Fruit fly (Drosophila melanogaster): ENCODE measurements around the gene CCT4.

Gene CCT4

DNA sequence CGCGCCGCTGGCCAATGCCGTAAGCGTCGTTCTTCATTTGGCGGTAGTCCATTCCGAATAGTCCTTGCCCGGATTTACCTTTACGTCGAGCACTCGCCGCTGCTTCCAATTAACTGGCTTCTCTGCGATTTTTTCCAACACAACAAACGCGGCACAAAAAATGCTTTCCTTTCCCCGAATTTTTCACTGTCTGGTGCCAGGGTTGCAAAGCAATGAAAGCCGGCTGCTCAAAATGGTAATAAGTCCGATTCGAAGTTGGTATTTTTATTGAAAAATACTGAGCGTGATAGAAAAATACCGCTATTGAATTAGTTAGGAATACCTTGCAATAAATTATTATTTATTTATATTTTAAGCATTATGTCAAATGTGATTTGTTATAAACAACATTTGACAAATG, 19.5 kb upstream of the CCT4 start (continued):
- TF ChIP-seq CG10543 (GFP tag; optimal IDR thresholded peaks at IDR 0.05): no peak
- no peak for TF ChIP-seq CG12299 (tag; optimal IDR thresholded peaks at IDR 0.05)
- TF ChIP-seq ara (GFP tag; IDR thresholded peaks at IDR 0.05): no peak
- no peak for TF ChIP-seq CG18262 (tag; optimal IDR thresholded peaks at IDR 0.05)
- TF ChIP-seq toy (GFP tag; IDR thresholded peaks at IDR 0.05): no peak
- TF ChIP-seq CG34422 (GFP tag; IDR thresholded peaks at IDR 0.05): peak; percentile 61; the same call in 1 of the 3 replicates
- TF ChIP-seq ems (GFP tag; optimal IDR thresholded peaks at IDR 0.05): no peak
- no peak for TF ChIP-seq z (GFP tag; IDR thresholded peaks at IDR 0.05)
- peak; percentile 84 for TF ChIP-seq MBD-R2 (GFP tag; IDR thresholded peaks at IDR 0.05)
- TF ChIP-seq Hmr (GFP tag; optimal IDR thresholded peaks at IDR 0.05): no peak
- no peak for TF ChIP-seq CG16779 (GFP tag; IDR thresholded peaks at IDR 0.05)
- TF ChIP-seq CG11695 (GFP tag; IDR thresholded peaks at IDR 0.05): no peak
- no peak for TF ChIP-seq CG11504 (tag; optimal IDR thresholded peaks at IDR 0.05)
- peak; percentile 52 for TF ChIP-seq phol (tag; optimal IDR thresholded peaks at IDR 0.05)
- TF ChIP-seq CG8281 (tag; optimal IDR thresholded peaks at IDR 0.05): no peak
- TF ChIP-seq Dbx (GFP tag; IDR thresholded peaks at IDR 0.05): no peak
- no peak for TF ChIP-seq trh (GFP tag; optimal IDR thresholded peaks at IDR 0.05)
- TF ChIP-seq CG7928 (GFP tag; optimal IDR thresholded peaks at IDR 0.05): peak; percentile 91
- TF ChIP-seq CG8388 (GFP tag; optimal IDR thresholded peaks at IDR 0.05): no peak
- peak in 1 of 2 experiments; percentile 6 for TF ChIP-seq Pdp1 (GFP tag; optimal IDR thresholded peaks at IDR 0.05)
- TF ChIP-seq CG12744 (GFP tag; optimal IDR thresholded peaks at IDR 0.05): no peak
- no peak for TF ChIP-seq lola (GFP tag; optimal IDR thresholded peaks at IDR 0.05)
- TF ChIP-seq Lpt (GFP tag; optimal IDR thresholded peaks at IDR 0.05): no peak
- TF ChIP-seq CG31388 (GFP tag; optimal IDR thresholded peaks at IDR 0.05): no peak
- no peak for TF ChIP-seq cg (GFP tag; optimal IDR thresholded peaks at IDR 0.05)
- no peak for TF ChIP-seq Hand (GFP tag; optimal IDR thresholded peaks at IDR 0.05)
- TF ChIP-seq tgo (GFP tag; IDR thresholded peaks at IDR 0.05): no peak
- TF ChIP-seq BtbVII (GFP tag; optimal IDR thresholded peaks at IDR 0.05): no peak
- TF ChIP-seq Hey (tag; optimal IDR thresholded peaks at IDR 0.05): no peak
- no peak for TF ChIP-seq NC2α (GFP tag; optimal IDR thresholded peaks at IDR 0.05)
- TF ChIP-seq CG6272 (GFP tag; IDR thresholded peaks at IDR 0.05): no peak
- no peak for TF ChIP-seq CG11723 (GFP tag; optimal IDR thresholded peaks at IDR 0.05)
- TF ChIP-seq dpn (GFP tag; optimal IDR thresholded peaks at IDR 0.05): peak in 1 of 2 experiments; percentile 18
- TF ChIP-seq CG15514 (GFP tag; optimal IDR thresholded peaks at IDR 0.05): peak; percentile 50
- no peak for TF ChIP-seq Meics (GFP tag; optimal IDR thresholded peaks at IDR 0.05)
- no peak for TF ChIP-seq ham (GFP tag; IDR thresholded peaks at IDR 0.05)
- no peak for TF ChIP-seq CG43689 (GFP tag; IDR thresholded peaks at IDR 0.05)
- peak; percentile 26 for TF ChIP-seq HmgZ (tag; optimal IDR thresholded peaks at IDR 0.05)
- TF ChIP-seq Drgx (GFP tag; IDR thresholded peaks at IDR 0.05): no peak
- no peak for TF ChIP-seq zen2 (GFP tag; IDR thresholded peaks at IDR 0.05; ENCODE audit: partially characterized antibody)
- peak; percentile 52 for TF ChIP-seq CG17829 (tag; optimal IDR thresholded peaks at IDR 0.05)
- TF ChIP-seq CrebB (tag; optimal IDR thresholded peaks at IDR 0.05): no peak
- TF ChIP-seq CG8359 (GFP tag; optimal IDR thresholded peaks at IDR 0.05; ENCODE audit: borderline replicate concordance): no peak
- no peak for TF ChIP-seq her (GFP tag; optimal IDR thresholded peaks at IDR 0.05)
- 0 out of 2 replicates have a peak, but pooled peaks have one; percentile 7 for TF ChIP-seq ssp (GFP tag; IDR thresholded peaks at IDR 0.05)
- TF ChIP-seq shn (GFP tag; optimal IDR thresholded peaks at IDR 0.05): no peak
- TF ChIP-seq Lhr (GFP tag; optimal IDR thresholded peaks at IDR 0.05): no peak
- no peak for TF ChIP-seq tup (GFP tag; optimal IDR thresholded peaks at IDR 0.05)
- no peak for TF ChIP-seq gcm (GFP tag; optimal IDR thresholded peaks at IDR 0.05)
- no peak for TF ChIP-seq repo (GFP tag; optimal IDR thresholded peaks at IDR 0.05)
- TF ChIP-seq Sin3A (optimal IDR thresholded peaks at IDR 0.05): peak; percentile 33
- TF ChIP-seq CG11247 (GFP tag; IDR thresholded peaks at IDR 0.05): no peak

Measured in whole organism, embryonic.